Fruit fly (Drosophila melanogaster) whole organism, embryonic: Measurements from ENCODE around the gene dsx.

Experiments used
- Bgb ChIP-seq: fragments of 200-800 bp; sonication (Bioruptor generic); IDR thresholded peaks from 2 replicates; pipeline ENCODE4 v1.3.6; 2022; ENCODE audit warnings: missing biosample characterization, missing genetic modification characterization; ENCODE audit not compliant: partially characterized antibody
- CG11247 ChIP-seq: fragments of 200-800 bp; sonication (Bioruptor generic); IDR thresholded peaks from 2 replicates; pipeline ENCODE4 v1.3.6; 2022; ENCODE audit warnings: missing biosample characterization, missing genetic modification characterization
- CG11398 ChIP-seq: fragments of 200-800 bp; sonication (Bioruptor generic); optimal IDR thresholded peaks from 2 replicates; lab custom pipeline; 2016; ENCODE audit warnings: missing biosample characterization, missing genetic modification characterization
- CG11504 ChIP-seq: fragments of 200-800 bp; sonication (Bioruptor generic); optimal IDR thresholded peaks from 3 replicates; lab custom pipeline; 2019; ENCODE audit warnings: missing biosample characterization, mild to moderate bottlenecking, missing genetic modification characterization, moderate library complexity
- CG12104 ChIP-seq: fragments of 200-800 bp; sonication (Bioruptor generic); optimal IDR thresholded peaks from 3 replicates; lab custom pipeline; 2016; ENCODE audit warnings: missing biosample characterization, missing genetic modification characterization
- CG12236 ChIP-seq: fragments of 200-800 bp; sonication (Bioruptor generic); optimal IDR thresholded peaks from 2 replicates; lab custom pipeline; 2016; ENCODE audit warnings: missing biosample characterization, missing genetic modification characterization
- CG1233 ChIP-seq: fragments of 200-800 bp; sonication (Bioruptor generic); optimal IDR thresholded peaks from 4 replicates; lab custom pipeline; 2018; ENCODE audit warnings: missing biosample characterization, mild to moderate bottlenecking, missing genetic modification characterization
- CG12391 ChIP-seq: fragments of 200-800 bp; sonication (Bioruptor generic); optimal IDR thresholded peaks from 3 replicates; lab custom pipeline; 2018; ENCODE audit warnings: missing biosample characterization, mild to moderate bottlenecking, missing genetic modification characterization, moderate library complexity
- CG12769 ChIP-seq: fragments of 200-800 bp; sonication (Bioruptor generic); optimal IDR thresholded peaks from 2 replicates; lab custom pipeline; 2019; ENCODE audit warnings: missing biosample characterization, mild to moderate bottlenecking, missing genetic modification characterization, moderate library complexity
- CG1647 ChIP-seq: fragments of 200-800 bp; sonication (Bioruptor generic); optimal IDR thresholded peaks from 3 replicates; lab custom pipeline; 2016; ENCODE audit warnings: missing biosample characterization, missing genetic modification characterization
- CG16815 ChIP-seq: fragments of 200-800 bp; sonication (Bioruptor generic); optimal IDR thresholded peaks from 3 replicates; lab custom pipeline; 2017; ENCODE audit warnings: missing biosample characterization, mild to moderate bottlenecking, missing genetic modification characterization
- CG1792 ChIP-seq: fragments of 200-800 bp; sonication (Bioruptor generic); optimal IDR thresholded peaks from 2 replicates; lab custom pipeline; 2016; ENCODE audit warnings: missing biosample characterization, missing genetic modification characterization
- CG2116 ChIP-seq: fragments of 200-800 bp; sonication (Bioruptor generic); optimal IDR thresholded peaks from 3 replicates; lab custom pipeline; 2018; ENCODE audit warnings: missing biosample characterization, mild to moderate bottlenecking, missing genetic modification characterization
- CG34376 ChIP-seq: fragments of 200-800 bp; sonication (Bioruptor generic); optimal IDR thresholded peaks from 2 replicates; lab custom pipeline; 2018; ENCODE audit warnings: missing biosample characterization, mild to moderate bottlenecking, missing genetic modification characterization
- CG3726 ChIP-seq: fragments of 200-800 bp; sonication (Bioruptor generic); IDR thresholded peaks from 3 replicates; pipeline ENCODE4, ENCODE4 v1.3.6; 2022; ENCODE audit warnings: missing biosample characterization, missing genetic modification characterization
- CG3838 ChIP-seq: fragments of 200-800 bp; sonication (Bioruptor generic); optimal IDR thresholded peaks from 3 replicates; lab custom pipeline; 2016; ENCODE audit warnings: missing biosample characterization, missing genetic modification characterization
- CG4617 ChIP-seq: fragments of 200-800 bp; sonication (Bioruptor generic); optimal IDR thresholded peaks from 3 replicates; lab custom pipeline; 2016; ENCODE audit warnings: missing biosample characterization, missing genetic modification characterization, borderline replicate concordance
- CG5245 ChIP-seq: fragments of 200-800 bp; sonication (Bioruptor generic); optimal IDR thresholded peaks from 3 replicates; lab custom pipeline; 2016; ENCODE audit warnings: missing biosample characterization, missing genetic modification characterization
- CG6272 ChIP-seq: fragments of 200-800 bp; sonication (Bioruptor generic); IDR thresholded peaks from 2 replicates; pipeline ENCODE4 v1.3.6; 2022; ENCODE audit warnings: missing biosample characterization, missing genetic modification characterization
- CG6765 ChIP-seq: fragments of 200-800 bp; sonication (Bioruptor generic); optimal IDR thresholded peaks from 3 replicates; lab custom pipeline; 2017; ENCODE audit warnings: missing biosample characterization, mild to moderate bottlenecking, missing genetic modification characterization
- CG7357 ChIP-seq: fragments of 200-800 bp; sonication (Bioruptor generic); IDR thresholded peaks from 3 replicates; pipeline ENCODE4 v1.3.6; 2022; ENCODE audit warnings: missing biosample characterization, missing genetic modification characterization
- CG7372 ChIP-seq: fragments of 200-800 bp; sonication (Bioruptor generic); IDR thresholded peaks from 2 replicates; pipeline ENCODE4 v1.3.6; 2022; ENCODE audit warnings: missing biosample characterization, missing genetic modification characterization
- CG7928 ChIP-seq: fragments of 200-800 bp; sonication (Bioruptor generic); optimal IDR thresholded peaks from 2 replicates; lab custom pipeline; 2017; ENCODE audit warnings: missing biosample characterization, mild to moderate bottlenecking, missing genetic modification characterization
- CG8478 ChIP-seq: fragments of >200 bp; optimal IDR thresholded peaks from 2 replicates; lab custom pipeline; 2018
- CG9876 ChIP-seq: fragments of 200-800 bp; sonication (Bioruptor generic); optimal IDR thresholded peaks from 2 replicates; lab custom pipeline; 2016; ENCODE audit warnings: missing biosample characterization, missing genetic modification characterization
- Doc3 ChIP-seq: fragments of 200-800 bp; sonication (Bioruptor generic); IDR thresholded peaks from 3 replicates; pipeline ENCODE4 v1.3.6; 2022; ENCODE audit warnings: missing biosample characterization, missing genetic modification characterization; ENCODE audit not compliant: partially characterized antibody
- Dp ChIP-seq: fragments of 200-800 bp; sonication (Bioruptor generic); optimal IDR thresholded peaks from 2 replicates; lab custom pipeline; 2018; ENCODE audit warnings: missing biosample characterization, mild to moderate bottlenecking, missing genetic modification characterization, moderate library complexity
- Eip74EF ChIP-seq, 2 experiments: fragments of 200-800 bp in 1 of 2; fragments of >200 bp in 1 of 2; sonication (Bioruptor generic) in 1 of 2; optimal IDR thresholded peaks; 2 replicates each; lab custom pipeline; 2017 to 2019; ENCODE audit warnings: missing biosample characterization in 2 of 2, missing genetic modification characterization in 2 of 2, mild to moderate bottlenecking in 1 of 2, moderate library complexity in 1 of 2
- Gsc ChIP-seq: fragments of 200-800 bp; sonication (Bioruptor generic); IDR thresholded peaks from 2 replicates; pipeline ENCODE4 v1.3.6; 2022; ENCODE audit warnings: missing biosample characterization, missing genetic modification characterization
- NFAT ChIP-seq: fragments of 200-800 bp; sonication (Bioruptor generic); IDR thresholded peaks from 2 replicates; pipeline ENCODE4 v1.3.6; 2022; ENCODE audit warnings: missing biosample characterization, missing genetic modification characterization
- Oaz ChIP-seq: fragments of 200-800 bp; sonication (Bioruptor generic); IDR thresholded peaks from 2 replicates; pipeline ENCODE4 v1.3.6; 2022; ENCODE audit warnings: missing biosample characterization, missing genetic modification characterization
- Rfx ChIP-seq: fragments of 200-800 bp; sonication (Bioruptor generic); IDR thresholded peaks from 2 replicates; pipeline ENCODE4 v1.3.6; 2022; ENCODE audit warnings: missing biosample characterization, missing genetic modification characterization
- Sin3A ChIP-seq: fragments of >200 bp; optimal IDR thresholded peaks from 2 replicates; lab custom pipeline; 2018
- bbx ChIP-seq: fragments of 200-800 bp; sonication (Bioruptor generic); IDR thresholded peaks from 2 replicates; pipeline ENCODE4 v1.3.6; 2022; ENCODE audit warnings: missing biosample characterization, missing genetic modification characterization; ENCODE audit not compliant: partially characterized antibody
- cg ChIP-seq: fragments of 200-800 bp; sonication (Bioruptor generic); optimal IDR thresholded peaks from 3 replicates; lab custom pipeline; 2019; ENCODE audit warnings: missing biosample characterization, mild to moderate bottlenecking, missing genetic modification characterization, moderate library complexity
- corto ChIP-seq: fragments of 200-800 bp; sonication (Bioruptor generic); optimal IDR thresholded peaks from 2 replicates; lab custom pipeline; 2016; ENCODE audit warnings: missing biosample characterization, mild to moderate bottlenecking, missing genetic modification characterization, moderate library complexity
- disco-r ChIP-seq: fragments of 200-800 bp; sonication (Bioruptor generic); optimal IDR thresholded peaks from 2 replicates; lab custom pipeline; 2016; ENCODE audit warnings: missing biosample characterization, missing genetic modification characterization
- en ChIP-seq: fragments of 200-800 bp; sonication (Bioruptor generic); optimal IDR thresholded peaks from 2 replicates; lab custom pipeline; 2016; ENCODE audit warnings: missing biosample characterization, missing genetic modification characterization
- exex ChIP-seq: fragments of 200-800 bp; sonication (Bioruptor generic); optimal IDR thresholded peaks from 4 replicates; lab custom pipeline; 2018; ENCODE audit warnings: missing biosample characterization, mild to moderate bottlenecking, missing genetic modification characterization, moderate library complexity
- fu2 ChIP-seq: fragments of 200-800 bp; sonication (Bioruptor generic); optimal IDR thresholded peaks from 2 replicates; lab custom pipeline; 2016; ENCODE audit warnings: missing biosample characterization, missing genetic modification characterization
- gcm ChIP-seq: fragments of 200-800 bp; sonication (Bioruptor generic); optimal IDR thresholded peaks from 2 replicates; lab custom pipeline; 2019; ENCODE audit warnings: missing biosample characterization, mild to moderate bottlenecking, missing genetic modification characterization, moderate library complexity
- hkb ChIP-seq, 2 experiments: fragments of 200-800 bp in 1 of 2; fragments of >200 bp in 1 of 2; sonication (Bioruptor generic) in 1 of 2; IDR thresholded peaks in 1 of 2; optimal IDR thresholded peaks in 1 of 2; 2 replicates each; pipeline versions ENCODE4 v1.3.6 to Lab custom; 2017 to 2022; ENCODE audit warnings: missing biosample characterization in 1 of 2, missing genetic modification characterization in 1 of 2
- kah ChIP-seq: fragments of 200-800 bp; sonication (Bioruptor generic); optimal IDR thresholded peaks from 2 replicates; lab custom pipeline; 2018; ENCODE audit warnings: missing biosample characterization, mild to moderate bottlenecking, missing genetic modification characterization
- lab ChIP-seq: fragments of 200-800 bp; sonication (Bioruptor generic); optimal IDR thresholded peaks from 3 replicates; lab custom pipeline; 2017; ENCODE audit warnings: missing biosample characterization, missing genetic modification characterization, mild to moderate bottlenecking, moderate library complexity, missing genetic modification reagents
- mam ChIP-seq: fragments of 200-800 bp; sonication (Bioruptor generic); optimal IDR thresholded peaks from 3 replicates; lab custom pipeline; 2016; ENCODE audit warnings: missing biosample characterization, missing genetic modification characterization
- nau ChIP-seq: fragments of 200-800 bp; sonication (Bioruptor generic); optimal IDR thresholded peaks from 3 replicates; lab custom pipeline; 2017; ENCODE audit warnings: missing biosample characterization, mild to moderate bottlenecking, missing genetic modification characterization, missing genetic modification reagents
- nerfin-1 ChIP-seq: fragments of 200-800 bp; sonication (Bioruptor generic); optimal IDR thresholded peaks from 3 replicates; lab custom pipeline; 2019; ENCODE audit warnings: missing biosample characterization, mild to moderate bottlenecking, missing genetic modification characterization, moderate library complexity
- psq ChIP-seq: fragments of 200-800 bp; sonication (Bioruptor generic); optimal IDR thresholded peaks from 2 replicates; lab custom pipeline; 2017; ENCODE audit warnings: missing biosample characterization, missing genetic modification characterization
- scrt ChIP-seq: fragments of 200-800 bp; sonication (Bioruptor generic); optimal IDR thresholded peaks from 2 replicates; lab custom pipeline; 2018; ENCODE audit warnings: missing biosample characterization, mild to moderate bottlenecking, missing genetic modification characterization, moderate library complexity
- sqz ChIP-seq: fragments of 200-800 bp; sonication (Bioruptor generic); optimal IDR thresholded peaks from 3 replicates; lab custom pipeline; 2018; ENCODE audit warnings: missing biosample characterization, mild to moderate bottlenecking, missing genetic modification characterization
- zfh2 ChIP-seq: fragments of 200-800 bp; sonication (Bioruptor generic); optimal IDR thresholded peaks from 2 replicates; lab custom pipeline; 2016; ENCODE audit warnings: missing biosample characterization, missing genetic modification characterization

dsx gene

DNA sequence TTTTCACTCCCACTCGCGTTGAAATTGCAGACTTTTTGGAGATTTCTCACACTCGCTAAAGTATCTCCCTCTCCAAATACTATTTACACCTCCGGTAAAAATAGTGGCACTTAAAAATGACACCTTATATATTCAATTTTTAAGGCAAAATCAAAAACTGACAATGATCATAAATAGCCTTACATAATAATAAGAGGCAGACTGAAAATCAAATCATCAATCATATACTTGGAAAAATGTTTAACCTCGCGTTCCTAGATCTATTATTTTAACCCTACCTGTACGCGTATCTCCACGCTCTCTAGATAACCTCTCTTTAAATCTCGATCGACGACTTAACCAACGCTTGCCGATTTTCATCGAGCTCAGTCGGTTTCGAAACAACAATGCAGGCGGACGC lies 71.8 kb downstream of the dsx start (continued):
- TF ChIP-seq CG9876 (GFP tag; lab: Kevin White, UChicago), result no peak
- TF ChIP-seq exex (tag; lab: Kevin White, UChicago), result no peak
- no peak for TF ChIP-seq CG8478
- peak in 1 of 2 experiments; percentile 65 for TF ChIP-seq Eip74EF (GFP tag; optimal IDR thresholded peaks at IDR 0.05; lab: Kevin White, UChicago)
- peak; percentile 55 for TF ChIP-seq CG1233
- peak; percentile 57; the same call in 1 of the 2 replicates for TF ChIP-seq CG11247 (GFP tag; lab: Robert Waterston, UW)
- peak; percentile 55 for TF ChIP-seq CG7372 (GFP tag; lab: Robert Waterston, UW)
- peak; percentile 51 for TF ChIP-seq CG7928 (GFP tag; lab: Kevin White, UChicago)
- TF ChIP-seq cg (GFP tag; lab: Kevin White, UChicago), result no peak
- TF ChIP-seq CG3838, result peak; percentile 1
- TF ChIP-seq CG11398, result no peak
- TF ChIP-seq NFAT (GFP tag; lab: Robert Waterston, UW), result peak; percentile 61
- TF ChIP-seq Doc3, result no peak
- TF ChIP-seq gcm (GFP tag; lab: Kevin White, UChicago), result no peak
- TF ChIP-seq nerfin-1, result no peak
- no peak for TF ChIP-seq bbx
- no peak for TF ChIP-seq CG11504
- peak; percentile 88 for TF ChIP-seq Rfx (GFP tag; lab: Robert Waterston, UW)
- TF ChIP-seq Oaz, result peak; percentile 62; the same call in 1 of the 2 replicates
- no peak for TF ChIP-seq disco-r (GFP tag; lab: Kevin White, UChicago)
- peak; percentile 64 for TF ChIP-seq zfh2 (GFP tag; lab: Kevin White, UChicago)
- TF ChIP-seq en, result peak; percentile 11
- peak; percentile 32; the same call in 1 of the 2 replicates for TF ChIP-seq CG6272 (GFP tag; lab: Robert Waterston, UW)
- TF ChIP-seq lab (GFP tag; lab: Kevin White, UChicago), result peak; percentile 90
- no peak for TF ChIP-seq CG12391 (tag; lab: Kevin White, UChicago)
- TF ChIP-seq CG6765 (GFP tag; lab: Kevin White, UChicago), result peak; percentile 3
- peak; percentile 37 for TF ChIP-seq CG1647 (GFP tag; lab: Kevin White, UChicago)
- TF ChIP-seq CG12236 (GFP tag; lab: Kevin White, UChicago), result no peak
- TF ChIP-seq Dp, result no peak
- peak; percentile 46 for TF ChIP-seq CG5245 (GFP tag; lab: Kevin White, UChicago)
- peak; percentile 12 for TF ChIP-seq CG2116 (GFP tag; lab: Kevin White, UChicago)
- peak; percentile 72 for TF ChIP-seq CG12769 (tag; lab: Kevin White, UChicago)
- TF ChIP-seq scrt (GFP tag; lab: Kevin White, UChicago), result no peak
- TF ChIP-seq hkb (optimal IDR thresholded peaks at IDR 0.05; lab: Kevin White, UChicago), result no peak
- TF ChIP-seq hkb (GFP tag; IDR thresholded peaks at IDR 0.05; lab: Robert Waterston, UW), result peak; percentile 77
- TF ChIP-seq psq (GFP tag; lab: Kevin White, UChicago), result no peak
- TF ChIP-seq CG3726 (GFP tag; lab: Robert Waterston, UW), result no peak
- TF ChIP-seq CG16815, result peak; percentile 5
- TF ChIP-seq sqz (GFP tag; lab: Kevin White, UChicago), result no peak
- TF ChIP-seq CG1792, result peak; percentile 34
- TF ChIP-seq mam (GFP tag; lab: Kevin White, UChicago), result peak; percentile 76
- no peak for TF ChIP-seq corto (GFP tag; lab: Kevin White, UChicago)
- peak; percentile 37 for TF ChIP-seq CG12104 (GFP tag; lab: Kevin White, UChicago)
- TF ChIP-seq CG4617 (GFP tag; lab: Kevin White, UChicago), result no peak
- no peak for TF ChIP-seq Sin3A (lab: Kevin White, UChicago)
- no peak for TF ChIP-seq Bgb
- no peak for TF ChIP-seq Gsc
- no peak for TF ChIP-seq CG34376 (GFP tag; lab: Kevin White, UChicago)
- no peak for TF ChIP-seq nau
- no peak for TF ChIP-seq kah
- TF ChIP-seq CG7357, result peak; percentile 47; the same call in 2 of the 3 replicates
- no peak for TF ChIP-seq fu2 (GFP tag; lab: Kevin White, UChicago)
